Worm (Caenorhabditis elegans) whole organism, L1 larva: ENCODE measurements around the gene ZK742.6.

Experiments
- C04F5.9 ChIP-seq: sonication (generic microtip); optimal IDR thresholded peaks from 2 replicates; lab custom pipeline; 2016; ENCODE audit warnings: missing genetic modification characterization, missing compliant biosample characterization
- Y116A8C.19 ChIP-seq: sonication (generic microtip); optimal IDR thresholded peaks from 2 replicates; lab custom pipeline; 2016; ENCODE audit warnings: missing compliant biosample characterization, missing genetic modification characterization, borderline replicate concordance
- aly-2 ChIP-seq: fragments of 150-350 bp; optimal IDR thresholded peaks from 2 replicates; lab custom pipeline; 2014; ENCODE audit warnings: missing biosample characterization, missing genetic modification characterization
- ama-1 ChIP-seq: fragments of 150-350 bp; optimal IDR thresholded peaks from 2 replicates; lab custom pipeline; 2014
- ceh-82 ChIP-seq, 3 experiments: fragments of 150-350 bp in 1 of 3; sonication (generic microtip) in 2 of 3; optimal IDR thresholded peaks; 2 replicates each; lab custom pipeline; 2014 to 2017; ENCODE audit warnings: missing biosample characterization in 3 of 3, missing genetic modification characterization in 3 of 3
- ces-1 ChIP-seq: fragments of 150-350 bp; optimal IDR thresholded peaks from 2 replicates; lab custom pipeline; 2014; ENCODE audit warnings: missing biosample characterization, missing genetic modification reagents, missing genetic modification characterization
- dpl-1 ChIP-seq, 3 experiments: fragments of 150-350 bp in 2 of 3; sonication (generic microtip) in 1 of 3; optimal IDR thresholded peaks; 2 replicates each; lab custom pipeline; 2014 to 2017; ENCODE audit warnings: missing biosample characterization in 3 of 3, missing genetic modification characterization in 3 of 3, missing genetic modification reagents in 3 of 3
- dsc-1 ChIP-seq: sonication (generic microtip); optimal IDR thresholded peaks from 2 replicates; lab custom pipeline; 2016; ENCODE audit warnings: mild to moderate bottlenecking, missing genetic modification characterization, missing compliant biosample characterization
- efl-3 ChIP-seq: fragments of 200-800 bp; sonication (Bioruptor generic); optimal IDR thresholded peaks from 2 replicates; lab custom pipeline; 2018; ENCODE audit warnings: mild to moderate bottlenecking, missing genetic modification characterization, missing compliant biosample characterization
- elt-2 ChIP-seq: sonication (generic microtip); optimal IDR thresholded peaks from 2 replicates; lab custom pipeline; 2016; ENCODE audit warnings: missing genetic modification characterization, mild to moderate bottlenecking, inconsistent platforms, missing compliant biosample characterization, missing genetic modification reagents
- ets-5 ChIP-seq: fragments of 200-800 bp; sonication (Bioruptor generic); IDR thresholded peaks from 2 replicates; pipeline ENCODE4 v1.3.6; 2022; ENCODE audit warnings: missing genetic modification characterization, missing compliant biosample characterization
- fkh-4 ChIP-seq: sonication (generic microtip); optimal IDR thresholded peaks from 2 replicates; lab custom pipeline; 2016; ENCODE audit warnings: missing compliant biosample characterization, missing genetic modification characterization, borderline replicate concordance
- fkh-8 ChIP-seq: sonication (generic microtip); optimal IDR thresholded peaks from 2 replicates; lab custom pipeline; 2016; ENCODE audit warnings: mild to moderate bottlenecking, missing genetic modification characterization, missing compliant biosample characterization
- hlh-4 ChIP-seq: sonication (generic microtip); optimal IDR thresholded peaks from 2 replicates; lab custom pipeline; 2016; ENCODE audit warnings: mild to moderate bottlenecking, missing genetic modification characterization, missing compliant biosample characterization
- irx-1 ChIP-seq: sonication (generic microtip); optimal IDR thresholded peaks from 2 replicates; lab custom pipeline; 2016; ENCODE audit warnings: missing genetic modification characterization, missing compliant biosample characterization
- lin-13 ChIP-seq: fragments of 150-350 bp; optimal IDR thresholded peaks from 2 replicates; lab custom pipeline; 2014; ENCODE audit warnings: missing biosample characterization, missing genetic modification reagents, missing genetic modification characterization
- lin-39 ChIP-seq: fragments of 150-350 bp; optimal IDR thresholded peaks from 2 replicates; lab custom pipeline; 2014; ENCODE audit warnings: missing biosample characterization, missing genetic modification reagents, missing genetic modification characterization
- mab-9 ChIP-seq: fragments of 200-800 bp; sonication (Bioruptor generic); IDR thresholded peaks from 2 replicates; pipeline ENCODE4 v1.3.6; 2022; ENCODE audit warnings: missing genetic modification reagents, missing genetic modification characterization, missing compliant biosample characterization
- nhr-11 ChIP-seq: fragments of 150-350 bp; optimal IDR thresholded peaks from 2 replicates; lab custom pipeline; 2014; ENCODE audit warnings: missing biosample characterization, missing genetic modification characterization
- nhr-19 ChIP-seq: fragments of 200-800 bp; sonication (Bioruptor generic); conservative IDR thresholded peaks from 2 replicates; pipeline ENCODE4 v1.3.6; 2022; ENCODE audit warnings: missing genetic modification characterization, missing compliant biosample characterization
- nhr-20 ChIP-seq: sonication (generic microtip); optimal IDR thresholded peaks from 2 replicates; lab custom pipeline; 2016; ENCODE audit warnings: mild to moderate bottlenecking, missing genetic modification characterization, missing compliant biosample characterization
- nhr-28 ChIP-seq: fragments of 150-350 bp; optimal IDR thresholded peaks from 2 replicates; lab custom pipeline; 2014; ENCODE audit warnings: missing biosample characterization, missing genetic modification characterization
- nhr-47 ChIP-seq: sonication (generic microtip); optimal IDR thresholded peaks from 2 replicates; lab custom pipeline; 2016; ENCODE audit warnings: mild to moderate bottlenecking, missing genetic modification characterization, moderate library complexity, missing compliant biosample characterization
- nhr-71 ChIP-seq: sonication (generic microtip); optimal IDR thresholded peaks from 2 replicates; lab custom pipeline; 2016; ENCODE audit warnings: mild to moderate bottlenecking, missing genetic modification characterization, moderate library complexity, missing compliant biosample characterization
- nhr-84 ChIP-seq: sonication (generic microtip); optimal IDR thresholded peaks from 2 replicates; lab custom pipeline; 2017; ENCODE audit warnings: missing biosample characterization, missing genetic modification characterization
- pag-3 ChIP-seq: sonication (generic microtip); optimal IDR thresholded peaks from 2 replicates; lab custom pipeline; 2017; ENCODE audit warnings: missing genetic modification characterization, mild to moderate bottlenecking, missing compliant biosample characterization, antibody characterized with exemption, borderline replicate concordance; ENCODE audit not compliant: insufficient read depth
- pax-3 ChIP-seq: fragments of 200-800 bp; sonication (Bioruptor generic); optimal IDR thresholded peaks from 2 replicates; lab custom pipeline; 2018; ENCODE audit warnings: mild to moderate bottlenecking, missing genetic modification characterization, moderate library complexity, missing compliant biosample characterization
- snu-23 ChIP-seq: sonication (generic microtip); optimal IDR thresholded peaks from 2 replicates; lab custom pipeline; 2016; ENCODE audit warnings: missing genetic modification characterization, missing compliant biosample characterization
- sox-4 ChIP-seq: sonication (generic microtip); optimal IDR thresholded peaks from 2 replicates; lab custom pipeline; 2016; ENCODE audit warnings: missing genetic modification characterization, missing compliant biosample characterization
- tbx-2 ChIP-seq: sonication (generic microtip); optimal IDR thresholded peaks from 2 replicates; lab custom pipeline; 2016; ENCODE audit warnings: missing genetic modification characterization, missing compliant biosample characterization
- tlp-1 ChIP-seq: fragments of 150-350 bp; optimal IDR thresholded peaks from 2 replicates; lab custom pipeline; 2014; ENCODE audit warnings: missing biosample characterization, missing genetic modification characterization
- unc-62 ChIP-seq: fragments of 150-350 bp; optimal IDR thresholded peaks from 2 replicates; lab custom pipeline; 2014; ENCODE audit warnings: missing biosample characterization, missing genetic modification reagents, missing genetic modification characterization
- unc-86 ChIP-seq: sonication (generic microtip); optimal IDR thresholded peaks from 2 replicates; lab custom pipeline; 2016; ENCODE audit warnings: missing genetic modification characterization, missing compliant biosample characterization
- unc-98 ChIP-seq: fragments of 200-800 bp; sonication (Bioruptor generic); IDR thresholded peaks from 2 replicates; pipeline ENCODE4 v1.3.6; 2022; ENCODE audit warnings: missing genetic modification characterization, missing compliant biosample characterization
- xbp-1 ChIP-seq: sonication (generic microtip); optimal IDR thresholded peaks from 2 replicates; lab custom pipeline; 2016; ENCODE audit warnings: missing genetic modification characterization, missing compliant biosample characterization
- zag-1 ChIP-seq: fragments of 150-350 bp; optimal IDR thresholded peaks from 2 replicates; lab custom pipeline; 2014; ENCODE audit warnings: missing biosample characterization, missing genetic modification characterization
- ztf-11 ChIP-seq, 2 experiments: sonication (generic microtip); optimal IDR thresholded peaks; 2 replicates each; lab custom pipeline; 2016 to 2017; ENCODE audit warnings: missing genetic modification characterization in 2 of 2, missing biosample characterization in 1 of 2, missing compliant biosample characterization in 1 of 2

The ZK742.6 gene

DNA sequence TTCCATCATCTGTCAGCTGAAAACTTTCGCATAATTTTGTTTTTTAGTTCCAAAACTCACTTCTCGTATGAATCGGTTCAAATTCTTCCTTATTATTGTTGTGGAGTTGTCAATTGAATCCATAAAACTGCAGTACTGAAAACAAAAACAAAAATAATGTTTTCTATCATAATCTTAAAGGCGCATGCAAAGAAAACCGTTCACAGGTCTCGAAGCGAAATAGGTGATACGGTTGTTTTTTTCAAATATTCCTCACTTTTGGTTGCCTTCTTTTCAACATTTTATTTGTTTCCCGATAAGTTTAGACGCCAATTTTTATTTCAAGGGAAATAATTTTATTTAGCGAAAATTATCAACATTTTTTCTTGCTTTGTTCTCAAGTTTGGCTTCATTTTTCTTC lies 11.2 kb downstream of the ZK742.6 start:
- TF ChIP-seq unc-98 (GFP tag; lab: Robert Waterston, UW) (no peak), nhr-19 (GFP tag; lab: Robert Waterston, UW) (no peak), tlp-1 (tag; lab: Kevin White, UChicago) (no peak), nhr-28 (tag; lab: Kevin White, UChicago) (no peak), mab-9 (GFP tag; lab: Robert Waterston, UW) (no peak), tbx-2 (tag; lab: Kevin White, UChicago) (no peak), aly-2 (tag; lab: Kevin White, UChicago) (no peak), ztf-11 (tag; optimal IDR thresholded peaks at IDR 0.05; lab: Kevin White, UChicago) (no peak), ets-5 (GFP tag; lab: Robert Waterston, UW) (no peak), xbp-1 (tag; lab: Kevin White, UChicago) (no peak), dpl-1 (GFP tag; optimal IDR thresholded peaks at IDR 0.05; lab: Kevin White, UChicago) (no peak), nhr-84 (tag; lab: Kevin White, UChicago) (no peak), ama-1 (lab: Kevin White, UChicago) (no peak), lin-39 (tag; lab: Kevin White, UChicago) (no peak)

DNA sequence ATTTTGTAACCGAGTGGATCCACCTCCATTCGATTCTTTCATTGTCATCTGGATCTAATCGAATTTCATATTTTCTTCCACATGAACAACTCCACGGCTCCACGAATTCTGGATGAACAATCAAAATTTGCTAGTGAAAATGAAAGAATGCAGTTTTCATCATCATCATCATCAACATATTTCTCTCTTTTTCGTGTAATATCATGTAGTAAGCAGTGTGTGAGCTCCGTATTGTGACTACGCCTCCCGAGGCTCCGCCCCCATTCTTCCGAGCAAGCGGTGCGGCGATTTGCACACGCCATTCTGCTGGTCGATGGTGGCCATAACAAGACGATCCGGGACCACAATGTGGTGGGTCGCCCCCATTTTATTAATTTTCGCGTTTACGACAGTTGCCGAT lies 16.7 kb downstream of the ZK742.6 start, which contains the start of gene ZK742.7:
TSS of gene ZK742.7 (plus strand) at position 301 of the 400 bp plus-strand sequence.
- TF ChIP-seq nhr-71 (tag; lab: Kevin White, UChicago) (no peak), nhr-47 (tag; lab: Kevin White, UChicago) (no peak), dsc-1 (tag; lab: Kevin White, UChicago) (no peak), aly-2 (tag; lab: Kevin White, UChicago) (no peak), nhr-84 (tag; lab: Kevin White, UChicago) (no peak), tlp-1 (tag; lab: Kevin White, UChicago) (no peak), nhr-19 (GFP tag; lab: Robert Waterston, UW) (no peak), C04F5.9 (tag; lab: Kevin White, UChicago) (no peak), ets-5 (GFP tag; lab: Robert Waterston, UW) (no peak), ceh-82 (tag; optimal IDR thresholded peaks at IDR 0.05; lab: Kevin White, UChicago) (no peak), irx-1 (no peak)

DNA sequence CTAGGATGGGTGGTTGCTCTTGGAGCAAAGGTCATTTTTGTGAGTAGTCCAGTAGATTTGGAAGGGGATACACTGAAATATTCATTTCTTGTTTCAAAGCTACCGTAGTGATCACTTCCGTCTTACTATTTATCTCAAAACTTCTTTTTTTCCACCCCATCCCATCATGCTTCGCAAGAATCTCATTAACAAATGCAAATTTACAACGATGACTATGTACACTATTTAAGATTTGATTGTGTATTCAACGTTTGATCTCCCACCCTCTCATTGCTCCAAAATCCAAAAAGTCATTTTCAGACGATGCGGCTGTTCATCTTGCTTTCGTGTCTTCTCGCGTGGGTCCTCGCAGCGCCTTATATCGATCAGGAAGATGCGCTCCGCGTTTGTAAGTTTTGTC lies 21.7 kb downstream of the ZK742.6 start, which contains the start of gene flp-21:
TSS of gene flp-21 (plus strand) at position 301 of the 400 bp plus-strand sequence.
- no peak for TF ChIP-seq unc-62 (GFP tag; lab: Kevin White, UChicago)
- no peak for TF ChIP-seq ces-1 (GFP tag; lab: Kevin White, UChicago)
- TF ChIP-seq fkh-8 (tag; lab: Kevin White, UChicago): no peak
- TF ChIP-seq nhr-20 (tag; lab: Kevin White, UChicago): no peak
- no peak for TF ChIP-seq Y116A8C.19
- no peak for TF ChIP-seq fkh-4
- no peak for TF ChIP-seq xbp-1 (tag; lab: Kevin White, UChicago)
- TF ChIP-seq zag-1 (tag; lab: Kevin White, UChicago): no peak
- no peak for TF ChIP-seq lin-13 (GFP tag; lab: Kevin White, UChicago)

DNA sequence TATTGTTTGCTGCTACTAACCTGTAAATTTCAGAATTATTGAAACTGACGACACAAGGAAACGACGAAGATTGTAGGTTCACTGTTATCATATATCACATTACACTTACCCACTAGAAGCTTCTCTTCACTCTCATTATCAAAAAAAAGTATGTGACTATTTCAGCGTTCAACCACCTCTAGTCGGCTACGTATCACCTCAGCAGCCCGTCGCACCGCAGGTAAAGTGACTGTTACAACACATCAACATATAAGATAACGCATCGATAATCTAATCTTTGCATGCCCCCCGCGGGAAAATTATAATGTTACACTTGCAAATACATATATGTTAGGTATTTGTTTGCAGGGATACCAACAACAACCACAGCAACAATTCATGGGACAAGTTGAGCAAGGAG lies 28.1 kb downstream of the ZK742.6 start:
- TF ChIP-seq dpl-1 (GFP tag; optimal IDR thresholded peaks at IDR 0.05; lab: Kevin White, UChicago) (no peak), elt-2 (tag; lab: Kevin White, UChicago) (peak; percentile 70)
- TF ChIP-seq, all 84 proteins: peak for 1

DNA sequence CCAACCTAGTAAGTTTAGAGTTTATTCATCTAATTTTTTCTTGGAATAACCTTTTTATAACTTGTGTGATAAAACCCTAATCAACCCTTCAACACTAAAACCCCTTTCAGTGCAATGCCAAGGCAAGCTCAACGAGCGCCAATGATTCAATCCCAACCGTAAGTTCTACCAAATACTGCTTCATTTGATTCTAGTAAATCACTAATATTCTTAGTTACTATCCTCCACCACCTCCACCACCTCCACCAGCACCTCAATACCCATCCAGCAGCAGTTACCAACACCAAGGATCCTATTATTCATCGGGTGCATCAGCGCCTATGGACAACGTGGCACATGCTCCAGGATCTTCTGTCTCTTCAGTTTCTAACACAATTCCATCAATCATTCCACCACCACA lies 28.9 kb downstream of the ZK742.6 start:
- TF ChIP-seq ets-5 (GFP tag; lab: Robert Waterston, UW) (no peak), pax-3 (no peak), mab-9 (GFP tag; lab: Robert Waterston, UW) (no peak), fkh-4 (no peak), unc-86 (tag; lab: Kevin White, UChicago) (no peak), pag-3 (tag; lab: Kevin White, UChicago) (no peak), nhr-11 (no peak), snu-23 (no peak), tlp-1 (tag; lab: Kevin White, UChicago) (no peak), ces-1 (GFP tag; lab: Kevin White, UChicago) (no peak), efl-3 (GFP tag; lab: Kevin White, UChicago) (no peak), hlh-4 (tag; lab: Kevin White, UChicago) (no peak), nhr-19 (GFP tag; lab: Robert Waterston, UW) (no peak), dpl-1 (GFP tag; optimal IDR thresholded peaks at IDR 0.05; lab: Kevin White, UChicago) (no peak), sox-4 (tag; lab: Kevin White, UChicago) (no peak)
